Worm (Caenorhabditis elegans) whole organism, midembryonic: ENCODE data around the gene str-92.

Experiments used
- T22C8.4 ChIP-seq: fragments of 200-800 bp; sonication (Bioruptor generic); IDR thresholded peaks from 2 replicates; pipeline ENCODE4 v1.3.6; 2022; ENCODE audit warnings: missing genetic modification characterization, missing compliant biosample characterization
- cog-1 ChIP-seq: sonication (generic microtip); optimal IDR thresholded peaks from 2 replicates; lab custom pipeline; 2016; ENCODE audit warnings: missing genetic modification characterization, missing compliant biosample characterization
- flt-1 ChIP-seq: fragments of 200-800 bp; sonication (Bioruptor generic); IDR thresholded peaks from 2 replicates; pipeline ENCODE4 v1.3.6; 2022; ENCODE audit warnings: missing genetic modification characterization, missing compliant biosample characterization
- med-1 ChIP-seq: sonication (generic microtip); optimal IDR thresholded peaks from 2 replicates; lab custom pipeline; 2017; ENCODE audit warnings: missing genetic modification characterization, mild to moderate bottlenecking, missing compliant biosample characterization, antibody characterized with exemption, missing genetic modification reagents; ENCODE audit not compliant: insufficient read depth
- ref-1 ChIP-seq: fragments of 200-800 bp; sonication (Bioruptor generic); conservative IDR thresholded peaks from 2 replicates; pipeline ENCODE4 v1.3.6; 2022; ENCODE audit warnings: missing genetic modification reagents, missing genetic modification characterization, missing compliant biosample characterization

ce11 chrV:17699097-17699496 is 22.6 kb upstream of the str-92 start, which contains the start of gene Y26G10.4:
- no peak for TF ChIP-seq med-1 (GFP tag; lab: Kevin White, UChicago)
- no peak for TF ChIP-seq T22C8.4
- TF ChIP-seq flt-1 (GFP tag; lab: Robert Waterston, UW): no peak
- TF ChIP-seq ref-1 (GFP tag; lab: Robert Waterston, UW): no peak
- no peak for TF ChIP-seq cog-1 (tag; lab: Kevin White, UChicago)
